Worm (Caenorhabditis elegans) whole organism, L3 larva: ENCODE results near the gene sec-61.G.

Experiments used
- R02D3.7 ChIP-seq: fragments of 150-350 bp; optimal IDR thresholded peaks from 2 replicates; lab custom pipeline; 2014; ENCODE audit warnings: missing biosample characterization, missing genetic modification characterization
- ZK546.5 ChIP-seq: sonication (generic microtip); optimal IDR thresholded peaks from 2 replicates; lab custom pipeline; 2017; ENCODE audit warnings: missing biosample characterization, missing genetic modification characterization
- aly-2 ChIP-seq: fragments of 150-350 bp; optimal IDR thresholded peaks from 2 replicates; lab custom pipeline; 2014; ENCODE audit warnings: missing biosample characterization, missing genetic modification characterization
- ceh-16 ChIP-seq: sonication (generic microtip); optimal IDR thresholded peaks from 2 replicates; lab custom pipeline; 2017; ENCODE audit warnings: missing biosample characterization, missing genetic modification characterization
- ceh-28 ChIP-seq: fragments of 150-350 bp; optimal IDR thresholded peaks from 2 replicates; lab custom pipeline; 2014; ENCODE audit warnings: missing biosample characterization, missing genetic modification reagents, missing genetic modification characterization
- ceh-82 ChIP-seq: fragments of 150-350 bp; optimal IDR thresholded peaks from 2 replicates; lab custom pipeline; 2014; ENCODE audit warnings: missing biosample characterization, missing genetic modification characterization
- ceh-9 ChIP-seq: sonication (generic microtip); optimal IDR thresholded peaks from 2 replicates; lab custom pipeline; 2018; ENCODE audit warnings: missing biosample characterization, missing genetic modification characterization
- daf-12 ChIP-seq: fragments of 150-350 bp; optimal IDR thresholded peaks from 2 replicates; lab custom pipeline; 2014; ENCODE audit warnings: missing biosample characterization, missing genetic modification reagents, missing genetic modification characterization
- egl-27 ChIP-seq: sonication (generic microtip); optimal IDR thresholded peaks from 4 replicates; lab custom pipeline; 2017; ENCODE audit warnings: missing biosample characterization, missing genetic modification reagents, missing genetic modification characterization
- egl-5 ChIP-seq: fragments of 150-350 bp; optimal IDR thresholded peaks from 2 replicates; lab custom pipeline; 2017; ENCODE audit warnings: missing biosample characterization, missing genetic modification reagents, missing genetic modification characterization, inconsistent platforms
- elt-1 ChIP-seq: fragments of 150-350 bp; optimal IDR thresholded peaks from 2 replicates; lab custom pipeline; 2014; ENCODE audit warnings: missing biosample characterization, missing genetic modification characterization
- elt-2 ChIP-seq: sonication (generic microtip); optimal IDR thresholded peaks from 2 replicates; lab custom pipeline; 2016; ENCODE audit warnings: missing genetic modification reagents, mild to moderate bottlenecking, missing genetic modification characterization, missing compliant biosample characterization
- elt-3 ChIP-seq, 3 experiments: fragments of 150-350 bp in 1 of 3; sonication (generic microtip) in 2 of 3; optimal IDR thresholded peaks; 2 replicates in 2 of 3; 4 replicates in 1 of 3; lab custom pipeline; 2014 to 2017; ENCODE audit warnings: missing biosample characterization in 3 of 3, missing genetic modification characterization in 3 of 3
- eor-1 ChIP-seq, 2 experiments: fragments of 150-350 bp; optimal IDR thresholded peaks; 2 replicates each; lab custom pipeline; 2014 to 2018; ENCODE audit warnings: missing biosample characterization in 2 of 2, missing genetic modification characterization in 2 of 2
- fkh-10 ChIP-seq: sonication (generic microtip); optimal IDR thresholded peaks from 2 replicates; lab custom pipeline; 2017; ENCODE audit warnings: missing biosample characterization, missing genetic modification reagents, missing genetic modification characterization
- fkh-2 ChIP-seq: fragments of 150-350 bp; optimal IDR thresholded peaks from 2 replicates; lab custom pipeline; 2014; ENCODE audit warnings: missing biosample characterization, missing genetic modification reagents, missing genetic modification characterization
- fos-1 ChIP-seq: fragments of 150-350 bp; optimal IDR thresholded peaks from 2 replicates; lab custom pipeline; 2014; ENCODE audit warnings: missing biosample characterization, missing genetic modification characterization
- jun-1 ChIP-seq: fragments of 150-350 bp; optimal IDR thresholded peaks from 2 replicates; lab custom pipeline; 2014; ENCODE audit warnings: missing biosample characterization, missing genetic modification reagents, missing genetic modification characterization
- lin-15B ChIP-seq: fragments of 150-350 bp; optimal IDR thresholded peaks from 2 replicates; lab custom pipeline; 2014; ENCODE audit warnings: missing biosample characterization, missing genetic modification characterization
- lin-39 ChIP-seq: fragments of 150-350 bp; optimal IDR thresholded peaks from 2 replicates; lab custom pipeline; 2018; ENCODE audit warnings: missing biosample characterization, missing genetic modification reagents, missing genetic modification characterization
- mml-1 ChIP-seq: fragments of 150-350 bp; sonication (generic microtip); optimal IDR thresholded peaks from 3 replicates; lab custom pipeline; 2014; ENCODE audit warnings: missing biosample characterization, missing genetic modification characterization
- nfya-1 ChIP-seq: sonication (generic microtip); optimal IDR thresholded peaks from 2 replicates; lab custom pipeline; 2017; ENCODE audit warnings: missing genetic modification characterization, mild to moderate bottlenecking, missing compliant biosample characterization, antibody characterized with exemption, moderate library complexity; ENCODE audit not compliant: insufficient read depth
- nhr-11 ChIP-seq: fragments of 150-350 bp; optimal IDR thresholded peaks from 2 replicates; lab custom pipeline; 2014; ENCODE audit warnings: missing biosample characterization, missing genetic modification characterization
- nhr-23 ChIP-seq: fragments of 150-350 bp; optimal IDR thresholded peaks from 2 replicates; lab custom pipeline; 2014; ENCODE audit warnings: missing biosample characterization, missing genetic modification reagents, missing genetic modification characterization
- nhr-237 ChIP-seq: fragments of 150-350 bp; optimal IDR thresholded peaks from 2 replicates; lab custom pipeline; 2014; ENCODE audit warnings: missing biosample characterization, missing genetic modification characterization
- nhr-25 ChIP-seq: sonication (generic microtip); optimal IDR thresholded peaks from 2 replicates; lab custom pipeline; 2017; ENCODE audit warnings: missing biosample characterization, missing genetic modification characterization
- nhr-28 ChIP-seq: fragments of 150-350 bp; optimal IDR thresholded peaks from 2 replicates; lab custom pipeline; 2014; ENCODE audit warnings: missing biosample characterization, missing genetic modification characterization
- nhr-43 ChIP-seq: sonication (generic microtip); optimal IDR thresholded peaks from 2 replicates; lab custom pipeline; 2016; ENCODE audit warnings: mild to moderate bottlenecking, missing genetic modification characterization, missing compliant biosample characterization; ENCODE audit not compliant: poor library complexity, severe bottlenecking
- nhr-76 ChIP-seq: fragments of 150-350 bp; sonication (generic microtip); optimal IDR thresholded peaks from 5 replicates; lab custom pipeline; 2014; ENCODE audit warnings: missing biosample characterization, missing genetic modification characterization
- pha-4 ChIP-seq: fragments of 150-350 bp; optimal IDR thresholded peaks from 2 replicates; lab custom pipeline; 2014; ENCODE audit warnings: missing biosample characterization, missing genetic modification reagents, missing genetic modification characterization
- pqm-1 ChIP-seq: fragments of 150-350 bp; optimal IDR thresholded peaks from 2 replicates; lab custom pipeline; 2017; ENCODE audit warnings: missing biosample characterization, missing genetic modification characterization, inconsistent platforms
- sea-2 ChIP-seq: fragments of 150-350 bp; sonication (generic microtip); optimal IDR thresholded peaks from 4 replicates; lab custom pipeline; 2014; ENCODE audit warnings: missing biosample characterization, missing genetic modification reagents, missing genetic modification characterization
- snpc-4 ChIP-seq: fragments of 150-350 bp; optimal IDR thresholded peaks from 2 replicates; lab custom pipeline; 2014; ENCODE audit warnings: missing biosample characterization, missing genetic modification characterization
- tbx-2 ChIP-seq: sonication (generic microtip); optimal IDR thresholded peaks from 2 replicates; lab custom pipeline; 2016; ENCODE audit warnings: mild to moderate bottlenecking, missing genetic modification characterization, missing compliant biosample characterization
- unc-62 ChIP-seq: fragments of 150-350 bp; sonication (generic microtip); optimal IDR thresholded peaks from 4 replicates; lab custom pipeline; 2014; ENCODE audit warnings: missing biosample characterization, missing genetic modification reagents, missing genetic modification characterization
- zag-1 ChIP-seq: fragments of 150-350 bp; optimal IDR thresholded peaks from 2 replicates; lab custom pipeline; 2014; ENCODE audit warnings: missing biosample characterization, missing genetic modification characterization
- ztf-11 ChIP-seq: fragments of 150-350 bp; optimal IDR thresholded peaks from 2 replicates; lab custom pipeline; 2014; ENCODE audit warnings: missing biosample characterization, missing genetic modification characterization

Gene sec-61.G

ce11 chrV:10940571-10940991 lies 43.6 kb upstream of the sec-61.G start (continued):
- TF ChIP-seq ZK546.5 (no peak), ceh-82 (no peak), nhr-28 (tag; lab: Kevin White, UChicago) (no peak), sea-2 (no peak), nhr-25 (tag; lab: Kevin White, UChicago) (peak; percentile 19), tbx-2 (tag; lab: Kevin White, UChicago) (no peak), aly-2 (tag; lab: Kevin White, UChicago) (no peak)

- TF ChIP-seq zag-1 (tag; lab: Kevin White, UChicago) (no peak), fkh-10 (GFP tag; lab: Kevin White, UChicago) (no peak), egl-27 (no peak), ztf-11 (no peak), nhr-25 (tag; lab: Kevin White, UChicago) (peak; percentile 8), nhr-237 (no peak), pha-4 (tag; lab: Kevin White, UChicago) (no peak), fos-1 (tag; lab: Kevin White, UChicago) (peak; percentile 20), pqm-1 (tag; lab: Kevin White, UChicago) (no peak), R02D3.7 (tag; lab: Kevin White, UChicago) (no peak), nhr-43 (tag; lab: Kevin White, UChicago) (peak; percentile 85), mml-1 (tag; lab: Kevin White, UChicago) (no peak), nhr-11 (no peak), elt-1 (tag; lab: Kevin White, UChicago) (no peak), sea-2 (no peak), snpc-4 (tag; lab: Kevin White, UChicago) (no peak), ceh-28 (tag; lab: Kevin White, UChicago) (no peak), nhr-23 (tag; lab: Kevin White, UChicago) (peak; percentile 36)
These were observed 43.1 kb upstream of the sec-61.G start for ce11 chrV:10939990-10940570.

- TF ChIP-seq ceh-82 (no peak), fkh-10 (GFP tag; lab: Kevin White, UChicago) (no peak), nhr-23 (tag; lab: Kevin White, UChicago) (peak; percentile 4), eor-1 (tag; optimal IDR thresholded peaks at IDR 0.05; lab: Kevin White, UChicago) (no peak), ZK546.5 (no peak), elt-3 (tag; optimal IDR thresholded peaks at IDR 0.05; lab: Kevin White, UChicago) (no peak), egl-5 (tag; lab: Kevin White, UChicago) (no peak), egl-27 (no peak), ceh-28 (tag; lab: Kevin White, UChicago) (no peak), sea-2 (no peak), elt-1 (tag; lab: Kevin White, UChicago) (no peak), nfya-1 (tag; lab: Kevin White, UChicago) (no peak), elt-2 (tag; lab: Kevin White, UChicago) (peak; percentile 77), jun-1 (tag; lab: Kevin White, UChicago) (no peak), pha-4 (tag; lab: Kevin White, UChicago) (peak; percentile 6), nhr-11 (no peak), fos-1 (tag; lab: Kevin White, UChicago) (no peak), snpc-4 (tag; lab: Kevin White, UChicago) (no peak), lin-39 (tag; lab: Kevin White, UChicago) (no peak), ceh-9 (tag; lab: Kevin White, UChicago) (no peak), lin-15B (tag; lab: Kevin White, UChicago) (no peak), pqm-1 (tag; lab: Kevin White, UChicago) (peak; percentile 62), daf-12 (tag; lab: Kevin White, UChicago) (no peak), nhr-25 (tag; lab: Kevin White, UChicago) (no peak), aly-2 (tag; lab: Kevin White, UChicago) (no peak), nhr-43 (tag; lab: Kevin White, UChicago) (no peak), unc-62 (no peak), fkh-2 (no peak), nhr-76 (no peak), ceh-16 (tag; lab: Kevin White, UChicago) (no peak)
- TF ChIP-seq, all 47 proteins: peak for 4
These were observed 41.8 kb upstream of the sec-61.G start, which contains the start of gene F17C11.11 for ce11 chrV:10938739-10939138. Gene F17C11.11, minus strand, starts transcription at chrV:10938817.
